Worm (Caenorhabditis elegans) whole organism, dauer: ENCODE data around the gene cest-5.2.
"Not testable (repeated sequence)": the region's sequence is repeated elsewhere in the genome, so short reads cannot be mapped to it uniquely, and the experiment has no call there.

ENCODE experiments used
- unc-62 ChIP-seq: sonication (generic microtip); optimal IDR thresholded peaks from 2 replicates; lab custom pipeline; 2017; ENCODE audit warnings: missing biosample characterization, missing genetic modification reagents, missing genetic modification characterization

The cest-5.2 gene

DNA sequence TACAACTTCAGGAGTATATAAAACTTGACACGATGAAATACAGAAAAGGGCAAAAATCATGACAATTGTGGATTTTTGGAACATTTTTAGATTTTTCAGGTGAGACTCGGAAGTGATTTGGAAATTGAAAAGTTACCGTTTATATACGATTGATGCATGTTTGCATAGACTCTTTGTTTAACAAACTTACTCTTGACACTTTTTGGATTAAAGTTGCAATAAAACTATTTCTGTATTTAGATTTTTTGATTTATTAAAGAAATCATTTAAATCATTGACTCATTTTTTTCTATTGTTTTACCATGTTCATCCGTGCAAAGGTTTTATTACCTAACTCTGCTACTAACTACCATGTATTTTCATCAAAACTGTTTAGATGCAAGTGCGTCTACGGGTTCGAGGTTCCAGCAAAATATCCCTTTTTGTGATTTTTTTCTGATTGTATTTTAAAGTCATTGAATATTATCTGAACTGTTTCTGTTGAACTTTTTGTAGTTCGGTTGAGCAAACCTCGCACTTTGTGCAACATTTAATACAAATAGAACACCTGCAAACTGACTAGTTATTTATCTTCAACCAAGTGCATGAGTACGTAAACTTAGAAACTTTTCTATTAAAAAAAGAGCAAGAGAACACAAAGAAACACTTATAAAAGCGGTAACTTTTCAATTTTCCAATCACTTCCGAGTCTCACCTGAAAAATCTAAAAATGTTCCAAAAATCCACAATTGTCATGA is 36.5 kb downstream of the cest-5.2 start, which contains the start of the genes nspb-1 and nspb-2:
TSS of gene nspb-1 (minus strand) at position 101 of the 737 bp plus-strand sequence.
TSS of gene nspb-2 (plus strand) at position 687 of the 737 bp plus-strand sequence.
- not testable (repeated sequence) for TF ChIP-seq unc-62

DNA sequence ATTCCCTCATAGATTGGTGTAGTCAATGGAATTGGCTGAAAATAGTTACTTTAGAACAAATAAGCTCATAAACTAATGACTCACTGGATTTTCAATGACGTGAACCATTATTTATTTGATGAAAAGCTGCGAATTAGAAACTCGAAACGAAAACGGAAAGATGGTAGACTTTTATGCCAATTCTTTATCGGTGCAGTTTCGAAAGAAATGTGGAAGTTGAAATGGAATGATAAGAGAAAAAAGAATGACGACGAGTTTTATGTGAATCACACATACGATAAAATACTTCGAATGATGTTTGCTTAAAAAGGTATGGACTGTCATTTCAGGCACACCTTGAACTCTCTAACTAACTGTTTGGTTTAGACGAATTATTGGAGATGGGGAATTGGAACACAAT is 37.7 kb downstream of the cest-5.2 start, which contains the start of the genes lec-11 and irld-7:
TSS of gene lec-11 (minus strand) at position 126 of the 400 bp plus-strand sequence.
TSS of gene irld-7 (plus strand) at position 332 of the 400 bp plus-strand sequence.
- TF ChIP-seq unc-62 = no peak

DNA sequence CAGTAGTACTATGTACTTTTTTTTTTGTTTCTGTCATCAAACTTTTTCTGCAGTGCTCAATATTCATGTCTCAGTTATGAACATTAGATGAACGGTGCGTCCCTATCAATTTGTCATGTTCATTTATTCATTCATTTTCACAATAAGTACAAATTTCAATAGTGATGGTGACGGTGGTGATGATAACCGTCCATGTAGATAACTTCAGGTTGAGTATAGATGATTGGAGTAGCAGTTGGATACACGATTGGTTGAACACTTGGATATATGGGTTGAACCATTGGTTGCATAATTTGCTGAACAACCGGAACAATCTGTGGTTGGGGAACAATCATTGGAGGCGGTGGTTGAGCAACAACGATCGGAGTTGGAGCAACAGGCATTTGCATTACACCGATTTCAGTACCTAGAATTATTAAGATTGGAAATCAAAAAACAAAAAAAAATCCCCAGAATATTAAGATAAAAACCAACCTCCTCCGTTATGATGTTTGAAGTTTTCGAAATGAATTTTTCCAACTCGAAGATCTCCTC is 39.6 kb downstream of the cest-5.2 start:
- no peak for TF ChIP-seq unc-62

DNA sequence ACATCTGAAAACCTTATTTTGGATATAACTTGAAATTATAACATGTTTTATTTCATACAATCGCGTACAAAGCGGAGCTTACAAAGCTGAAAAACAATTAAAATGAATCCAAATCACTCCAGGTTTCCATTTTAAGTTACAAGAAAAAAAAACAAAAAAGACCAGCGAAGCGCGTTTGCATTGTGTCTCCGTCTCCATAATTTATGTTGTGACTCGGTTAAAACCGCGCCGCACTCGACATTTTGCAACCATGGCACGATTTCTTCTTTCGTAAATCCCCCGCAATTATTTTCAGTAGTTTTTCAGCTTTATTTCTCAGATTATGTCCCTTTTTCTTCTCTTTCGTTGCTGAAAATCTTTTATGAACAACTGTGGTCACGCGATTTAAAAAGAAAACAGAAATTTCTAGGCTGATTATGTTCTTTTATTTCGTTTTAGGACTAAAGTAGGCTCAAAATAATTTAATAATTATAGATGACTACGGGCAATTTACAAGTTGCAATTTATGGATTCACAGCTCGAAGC is 42.3 kb downstream of the cest-5.2 start, which contains the start of the genes F38A5.2 and dnj-11:
TSS of gene F38A5.2 (minus strand) at position 4 of the 525 bp plus-strand sequence.
TSS of gene dnj-11 (plus strand) at position 475 of the 525 bp plus-strand sequence.
- no peak for TF ChIP-seq unc-62

DNA sequence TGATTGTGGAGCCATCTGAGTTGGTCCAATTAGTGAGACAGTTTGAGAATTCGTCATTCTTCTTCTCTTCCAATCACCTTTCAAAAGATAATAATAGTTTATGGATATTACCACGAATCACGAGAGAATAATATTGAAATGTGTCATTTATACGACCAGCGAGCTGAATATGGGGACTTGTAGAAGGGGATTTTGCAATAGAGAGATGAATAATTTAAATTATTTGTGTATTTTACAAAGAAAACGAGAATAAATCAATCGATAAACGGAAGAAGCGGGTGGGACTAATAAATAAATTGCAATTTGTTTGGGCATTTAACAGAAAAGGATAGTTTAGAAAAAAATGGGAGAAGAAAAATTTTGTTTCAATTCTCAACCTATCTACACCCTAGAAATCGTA is 45.1 kb downstream of the cest-5.2 start, which contains the start of gene odr-8:
TSS of gene odr-8 (minus strand) at position 101 of the 400 bp plus-strand sequence.
- no peak for TF ChIP-seq unc-62

DNA sequence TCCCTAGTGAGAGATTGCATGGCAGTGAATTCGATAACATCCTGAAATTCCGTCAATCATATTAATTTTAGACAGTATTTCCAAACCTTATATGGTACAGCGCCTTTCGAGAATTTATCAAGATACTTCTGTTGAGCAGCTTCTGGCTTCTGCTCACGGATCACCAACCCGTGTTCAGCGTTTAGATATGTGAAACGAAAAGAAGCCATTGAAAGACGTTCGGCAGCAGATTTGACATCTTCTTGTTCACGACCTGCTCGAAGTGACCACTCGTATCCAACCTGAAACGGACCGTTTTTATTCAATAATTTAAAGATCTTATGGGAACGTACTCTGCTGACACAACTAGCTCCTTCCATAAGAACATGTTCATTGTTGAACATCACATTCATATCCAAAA is 46.1 kb downstream of the cest-5.2 start:
- no peak for TF ChIP-seq unc-62

DNA sequence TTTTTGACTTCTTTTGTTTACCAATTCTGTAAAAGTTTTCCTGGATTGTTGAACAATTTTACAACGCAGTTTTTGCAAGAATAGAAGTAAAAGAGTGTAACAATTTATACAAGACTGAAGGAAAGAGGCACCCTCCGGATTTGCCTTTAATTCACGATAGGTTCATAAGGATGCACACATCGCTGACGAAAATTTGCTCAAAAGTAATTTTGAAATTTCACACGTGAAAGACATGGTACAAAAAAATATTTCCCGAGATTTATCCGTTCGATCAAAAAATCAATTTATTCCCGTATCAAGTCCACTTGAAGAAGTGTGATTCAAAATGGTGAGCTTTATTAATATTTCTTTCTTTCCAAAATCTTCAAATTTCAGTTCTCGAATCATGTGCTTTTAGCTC is 49.8 kb downstream of the cest-5.2 start, which contains the start of gene C43G2.3:
TSS of gene C43G2.3 (plus strand) at position 301 of the 400 bp plus-strand sequence.
- no peak for TF ChIP-seq unc-62

DNA sequence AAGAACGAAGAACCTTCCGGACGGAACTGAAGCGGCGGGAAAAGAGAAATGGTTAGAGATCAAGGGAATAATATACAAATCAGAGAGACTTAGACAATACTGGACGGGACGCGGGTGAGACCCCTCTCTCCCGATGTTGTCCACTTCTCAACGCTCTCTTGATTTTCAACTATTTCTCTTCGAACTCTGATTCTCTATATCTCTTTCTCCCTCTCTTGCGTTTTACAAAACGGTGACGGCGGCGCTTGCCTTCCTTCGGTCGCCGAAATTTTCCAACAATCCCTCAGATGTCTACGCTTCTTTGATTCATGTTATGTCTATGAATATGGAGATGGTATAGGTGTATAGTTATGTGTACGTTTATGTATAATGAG is 51.0 kb downstream of the cest-5.2 start:
- no peak for TF ChIP-seq unc-62

DNA sequence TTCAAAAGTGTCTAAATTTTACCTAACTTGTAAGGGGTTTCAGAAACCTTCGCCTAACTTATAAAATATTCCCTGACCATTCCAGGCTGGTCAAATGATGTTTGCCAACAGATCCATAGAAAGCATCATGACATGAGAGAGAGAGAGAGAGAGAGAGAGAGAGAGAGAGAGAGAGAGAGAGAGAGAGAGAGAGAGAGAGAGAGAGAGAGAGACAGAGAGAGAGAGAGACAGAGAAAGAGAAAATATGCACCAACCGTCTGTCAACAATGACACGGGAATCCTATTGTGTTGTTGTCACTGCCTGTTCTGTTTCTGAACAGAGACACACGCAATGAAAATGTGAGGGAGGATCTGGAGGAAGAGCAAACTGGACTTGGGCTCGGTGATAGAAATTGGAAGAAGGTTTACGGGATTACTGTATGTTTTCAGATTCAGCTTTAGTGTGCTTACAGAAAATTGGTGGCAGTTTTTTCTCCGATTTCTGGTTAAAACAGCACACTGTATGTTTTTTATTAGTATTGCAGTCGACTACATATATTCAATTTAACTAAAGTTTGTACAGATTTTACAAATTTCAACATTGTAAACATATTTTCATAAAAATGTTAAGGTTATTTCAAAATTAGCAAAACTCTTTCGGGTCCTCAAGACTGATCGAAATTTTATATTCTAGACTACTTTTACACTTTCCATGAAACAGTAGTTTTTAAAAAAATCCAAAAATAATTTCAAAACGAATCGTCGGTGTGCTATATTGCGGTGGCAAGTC is 51.6 kb downstream of the cest-5.2 start:
- TF ChIP-seq unc-62 = no peak
